Worm (Caenorhabditis elegans) whole organism, mixed stage, embryonic: ENCODE data around the gene F40E12.1.

Experiments used
- lin-13 ChIP-seq: fragments of 150-350 bp; optimal IDR thresholded peaks from 2 replicates; lab custom pipeline; 2014; ENCODE audit warnings: missing biosample characterization, missing genetic modification characterization
- mep-1 ChIP-seq: fragments of 150-350 bp; optimal IDR thresholded peaks from 2 replicates; lab custom pipeline; 2017; ENCODE audit warnings: missing biosample characterization, missing genetic modification reagents, missing genetic modification characterization, inconsistent platforms
- snpc-4 ChIP-seq: fragments of 150-350 bp; optimal IDR thresholded peaks from 2 replicates; lab custom pipeline; 2014; ENCODE audit warnings: missing biosample characterization, missing genetic modification characterization
- unc-39 ChIP-seq: fragments of 150-350 bp; optimal IDR thresholded peaks from 2 replicates; lab custom pipeline; 2014; ENCODE audit warnings: missing biosample characterization, missing genetic modification characterization

DNA sequence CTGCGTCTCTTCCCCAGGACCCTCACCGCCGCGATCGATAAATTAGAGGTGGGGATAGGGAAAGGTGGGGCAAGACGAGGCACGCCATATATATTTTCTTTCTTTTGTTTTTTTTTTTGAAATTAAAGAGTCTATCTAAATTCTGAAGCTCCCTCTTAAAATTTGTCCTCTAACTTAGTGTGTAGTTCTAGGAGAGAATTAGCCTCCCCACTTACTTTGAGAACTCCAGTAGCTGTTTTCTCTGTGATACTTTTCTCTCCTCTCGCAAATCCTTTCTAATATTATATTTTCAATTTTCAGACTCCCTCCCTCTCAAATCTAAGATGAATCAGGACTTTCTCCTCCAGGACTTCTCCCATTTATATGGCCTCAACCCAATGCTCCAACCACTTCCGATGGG, 4.4 kb downstream of the F40E12.1 start, which contains the start of gene M151.7:
- no peak for TF ChIP-seq unc-39 (tag; lab: Kevin White, UChicago)
- no peak for TF ChIP-seq lin-13 (tag; lab: Kevin White, UChicago)
- no peak for TF ChIP-seq mep-1 (tag; lab: Kevin White, UChicago)
- no peak for TF ChIP-seq snpc-4 (tag; lab: Kevin White, UChicago)
